Worm (Caenorhabditis elegans): ENCODE data around the gene zip-8.
A peak's percentile ranks its signal among the peaks of the same experiment; 100 is the strongest.

zip-8 gene

ce11 chrIII:6513759-6514158 lies 35.0 kb downstream of the zip-8 start:
- peak; percentile 78 for TF ChIP-seq zip-8 (tag; optimal IDR thresholded peaks at IDR 0.05)

- TF ChIP-seq nhr-237 (tag; optimal IDR thresholded peaks at IDR 0.05) (no peak), cnd-1 (tag; optimal IDR thresholded peaks at IDR 0.05) (no peak), nhr-76 (tag; optimal IDR thresholded peaks at IDR 0.05) (no peak), unc-39 (tag; optimal IDR thresholded peaks at IDR 0.05) (no peak), unc-62 (GFP tag; optimal IDR thresholded peaks at IDR 0.05) (no peak), lin-13 (tag; optimal IDR thresholded peaks at IDR 0.05) (no peak), unc-120 (tag; optimal IDR thresholded peaks at IDR 0.05; ENCODE audit: poor library complexity, severe bottlenecking) (no peak), mls-2 (tag; optimal IDR thresholded peaks at IDR 0.05) (no peak), hlh-1 (tag; optimal IDR thresholded peaks at IDR 0.05) (no peak), elt-1 (tag; optimal IDR thresholded peaks at IDR 0.05; ENCODE audit: borderline replicate concordance, insufficient read depth) (no peak), nhr-28 (tag; optimal IDR thresholded peaks at IDR 0.05) (no peak), zip-8 (tag; optimal IDR thresholded peaks at IDR 0.05) (no peak), elt-3 (tag; optimal IDR thresholded peaks at IDR 0.05) (no peak), bed-3 (GFP tag; optimal IDR thresholded peaks at IDR 0.05) (no peak), pha-4 (tag; optimal IDR thresholded peaks at IDR 0.05) (no peak)
These were observed 35.9 kb downstream of the zip-8 start, which contains the start of gene acr-5 for ce11 chrIII:6514673-6515072. Gene acr-5 (minus strand): TSS chrIII:6514773.

ce11 chrIII:6519949-6520348 lies 41.2 kb downstream of the zip-8 start, which contains the start of gene C09E7.10:
Gene C09E7.10 (minus strand): TSS chrIII:6520049.
- TF ChIP-seq sptf-1 (tag; optimal IDR thresholded peaks at IDR 0.05) (no peak), ham-2 (GFP tag; optimal IDR thresholded peaks at IDR 0.05) (no peak), zip-8 (tag; optimal IDR thresholded peaks at IDR 0.05) (no peak), ztf-11 (tag; optimal IDR thresholded peaks at IDR 0.05) (no peak), nhr-12 (tag; optimal IDR thresholded peaks at IDR 0.05) (no peak), M03D4.4 (tag; optimal IDR thresholded peaks at IDR 0.05) (no peak), lin-13 (tag; optimal IDR thresholded peaks at IDR 0.05) (no peak)

- TF ChIP-seq tbx-8 (GFP tag; optimal IDR thresholded peaks at IDR 0.05): no peak
- TF ChIP-seq nhr-12 (tag; optimal IDR thresholded peaks at IDR 0.05): no peak
- TF ChIP-seq lin-13 (tag; optimal IDR thresholded peaks at IDR 0.05): no peak
- TF ChIP-seq unc-62 (GFP tag; optimal IDR thresholded peaks at IDR 0.05): no peak
- TF ChIP-seq hlh-1 (tag; optimal IDR thresholded peaks at IDR 0.05): no peak
- TF ChIP-seq pha-4 (tag; optimal IDR thresholded peaks at IDR 0.05): no peak
- TF ChIP-seq unc-39 (tag; optimal IDR thresholded peaks at IDR 0.05): no peak
- TF ChIP-seq M03D4.4 (tag; optimal IDR thresholded peaks at IDR 0.05): no peak
- TF ChIP-seq mls-2 (tag; optimal IDR thresholded peaks at IDR 0.05): no peak
- no peak for TF ChIP-seq elt-3 (tag; optimal IDR thresholded peaks at IDR 0.05)
- no peak for TF ChIP-seq drap-1 (GFP tag; optimal IDR thresholded peaks at IDR 0.05)
- no peak for TF ChIP-seq bed-3 (GFP tag; optimal IDR thresholded peaks at IDR 0.05)
- no peak for TF ChIP-seq unc-120 (tag; optimal IDR thresholded peaks at IDR 0.05; ENCODE audit: poor library complexity, severe bottlenecking)
- no peak for TF ChIP-seq ham-2 (GFP tag; optimal IDR thresholded peaks at IDR 0.05)
- no peak for TF ChIP-seq sptf-1 (tag; optimal IDR thresholded peaks at IDR 0.05)
- TF ChIP-seq lsy-2 (tag; optimal IDR thresholded peaks at IDR 0.05): no peak
- TF ChIP-seq nhr-2 (tag; optimal IDR thresholded peaks at IDR 0.05): no peak
- TF ChIP-seq mab-5 (tag; optimal IDR thresholded peaks at IDR 0.05): no peak
- no peak for TF ChIP-seq nhr-28 (tag; optimal IDR thresholded peaks at IDR 0.05)
- no peak for TF ChIP-seq cnd-1 (tag; optimal IDR thresholded peaks at IDR 0.05)
These were observed 46.8 kb downstream of the zip-8 start, which contains the start of gene oig-1 for ce11 chrIII:6525557-6525956. Gene oig-1 (minus strand): TSS chrIII:6525657.

ce11 chrIII:6527902-6528301 lies 49.1 kb downstream of the zip-8 start, which contains the start of gene pqn-10:
Gene pqn-10 (plus strand): TSS chrIII:6528202.
- no peak for TF ChIP-seq lin-32 (GFP tag; optimal IDR thresholded peaks at IDR 0.05)
- no peak for TF ChIP-seq ham-2 (GFP tag; optimal IDR thresholded peaks at IDR 0.05)
- TF ChIP-seq mab-5 (tag; optimal IDR thresholded peaks at IDR 0.05): no peak
- no peak for TF ChIP-seq nhr-237 (tag; optimal IDR thresholded peaks at IDR 0.05)
- no peak for TF ChIP-seq cnd-1 (tag; optimal IDR thresholded peaks at IDR 0.05)
- no peak for TF ChIP-seq M03D4.4 (tag; optimal IDR thresholded peaks at IDR 0.05)

All from whole organism, mixed stage, embryonic.